Worm (Caenorhabditis elegans) whole organism, early embryonic: ENCODE measurements around the gene pals-25.

Experiments
- ama-1 ChIP-seq: fragments of 150-350 bp; optimal IDR thresholded peaks from 2 replicates; lab custom pipeline; 2014
- hnd-1 ChIP-seq: sonication (generic microtip); optimal IDR thresholded peaks from 2 replicates; lab custom pipeline; 2016; ENCODE audit warnings: missing genetic modification characterization, missing compliant biosample characterization
- pes-1 ChIP-seq: fragments of 200-800 bp; sonication (Bioruptor generic); IDR thresholded peaks from 2 replicates; pipeline ENCODE4 v1.3.6; 2022; ENCODE audit warnings: missing genetic modification reagents, missing genetic modification characterization, missing compliant biosample characterization
- tbx-11 ChIP-seq: fragments of 200-800 bp; sonication (Bioruptor generic); IDR thresholded peaks from 2 replicates; pipeline ENCODE4 v1.3.6; 2022; ENCODE audit warnings: missing genetic modification characterization, missing compliant biosample characterization

ce11 chrIII:114603-115002, 19.7 kb upstream of the pals-25 start, which contains the start of gene C29F9.6:
- TF ChIP-seq hnd-1 (tag; lab: Kevin White, UChicago), result no peak
- no peak for TF ChIP-seq pes-1 (GFP tag; lab: Robert Waterston, UW)
- TF ChIP-seq ama-1, result no peak
- TF ChIP-seq tbx-11 (GFP tag; lab: Robert Waterston, UW), result no peak
